Worm (Caenorhabditis elegans) whole organism, young adult: ENCODE data around the gene F36H5.18.

ENCODE experiments used
- F23B12.7 ChIP-seq: sonication (generic microtip); optimal IDR thresholded peaks from 2 replicates; lab custom pipeline; 2017; ENCODE audit warnings: missing genetic modification characterization, mild to moderate bottlenecking, missing compliant biosample characterization, antibody characterized with exemption, moderate library complexity; ENCODE audit not compliant: insufficient read depth
- ceh-40 ChIP-seq: fragments of 200-800 bp; sonication (Bioruptor generic); IDR thresholded peaks from 2 replicates; pipeline ENCODE4 v1.3.6; 2022; ENCODE audit warnings: missing genetic modification characterization, missing compliant biosample characterization
- mcd-1 ChIP-seq: fragments of 200-800 bp; sonication (Bioruptor generic); IDR thresholded peaks from 2 replicates; pipeline ENCODE4 v1.3.6; 2022; ENCODE audit warnings: missing genetic modification reagents, missing genetic modification characterization, missing compliant biosample characterization
- nhr-179 ChIP-seq: sonication (generic microtip); optimal IDR thresholded peaks from 2 replicates; lab custom pipeline; 2016; ENCODE audit warnings: mild to moderate bottlenecking, missing genetic modification characterization, missing compliant biosample characterization
- nhr-90 ChIP-seq: sonication (generic microtip); optimal IDR thresholded peaks from 2 replicates; lab custom pipeline; 2016; ENCODE audit warnings: missing genotype, mild to moderate bottlenecking, missing genetic modification characterization, missing compliant biosample characterization
- sdz-38 ChIP-seq: sonication (generic microtip); optimal IDR thresholded peaks from 2 replicates; lab custom pipeline; 2016; ENCODE audit warnings: missing genotype, missing genetic modification characterization, missing compliant biosample characterization
- unc-62 ChIP-seq: fragments of 150-350 bp; optimal IDR thresholded peaks from 2 replicates; lab custom pipeline; 2014; ENCODE audit warnings: missing biosample characterization, missing genetic modification reagents, missing genetic modification characterization
- ztf-18 ChIP-seq: sonication (generic microtip); optimal IDR thresholded peaks from 2 replicates; lab custom pipeline; 2016; ENCODE audit warnings: missing genotype, mild to moderate bottlenecking, missing genetic modification characterization, missing compliant biosample characterization

DNA sequence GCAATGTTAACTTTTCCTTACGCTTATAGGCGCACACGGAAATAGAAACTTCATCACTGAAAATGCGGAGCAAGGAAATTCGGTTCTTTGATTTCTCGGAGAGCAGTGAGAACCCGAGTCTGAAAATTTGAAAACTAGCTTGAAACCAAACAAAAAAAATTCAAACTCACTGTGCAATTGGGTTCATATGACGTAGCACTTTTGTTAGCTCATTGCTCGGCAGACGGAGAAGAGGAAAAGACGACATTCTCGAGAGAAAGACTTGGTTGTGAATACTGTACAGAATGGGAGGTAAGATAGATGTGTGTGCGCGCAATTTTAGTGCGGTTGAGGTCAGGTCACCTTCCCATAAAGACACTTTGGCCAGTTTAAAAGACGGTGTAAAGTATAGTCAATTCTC is 9.3 kb upstream of the F36H5.18 start, which contains the start of the genes F36H5.13 and F36H5.8:
- no peak for TF ChIP-seq unc-62
- TF ChIP-seq F23B12.7 (tag; lab: Kevin White, UChicago) = no peak
- TF ChIP-seq sdz-38 = no peak
- TF ChIP-seq ceh-40 (GFP tag; lab: Robert Waterston, UW) = no peak
- TF ChIP-seq mcd-1 (GFP tag; lab: Robert Waterston, UW) = no peak
- no peak for TF ChIP-seq ztf-18 (tag; lab: Kevin White, UChicago)
- no peak for TF ChIP-seq nhr-90 (tag; lab: Kevin White, UChicago)
- TF ChIP-seq nhr-179 = no peak
